Worm (Caenorhabditis elegans) whole organism, dauer: Measurements from ENCODE around the gene nas-27.

ENCODE experiments used
- unc-62 ChIP-seq: sonication (generic microtip); optimal IDR thresholded peaks from 2 replicates; lab custom pipeline; 2017; ENCODE audit warnings: missing biosample characterization, missing genetic modification reagents, missing genetic modification characterization

Gene nas-27

ce11 chrII:1179223-1179622, at the start of gene nas-27:
nas-27 (minus strand) TSS chrII:1179323.
- no peak for TF ChIP-seq unc-62 (GFP tag; lab: Kevin White, UChicago)

DNA sequence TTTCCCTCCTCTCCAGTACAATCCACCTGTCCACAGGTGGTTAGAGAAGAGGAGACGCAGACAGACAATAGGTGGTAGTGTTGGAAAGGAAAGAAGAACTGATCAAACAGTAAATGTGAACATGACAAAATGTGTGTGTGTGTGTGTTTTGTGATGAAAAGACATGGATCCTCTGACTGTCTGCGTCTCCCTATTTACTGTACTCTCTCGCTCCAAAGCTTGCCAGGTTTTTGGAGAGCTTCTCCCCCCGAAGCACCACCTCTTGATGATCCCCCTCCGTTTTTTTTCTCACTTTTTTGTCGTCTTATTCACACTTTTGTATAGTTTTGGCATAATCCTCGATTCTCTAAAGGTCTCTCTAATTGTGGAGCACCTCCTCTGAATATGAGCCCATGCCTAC, 38.1 kb upstream of the nas-27 start:
- TF ChIP-seq unc-62 (GFP tag; lab: Kevin White, UChicago), result no peak

ce11 chrII:1214627-1215026, 35.5 kb upstream of the nas-27 start:
- TF ChIP-seq unc-62 (GFP tag; lab: Kevin White, UChicago), result no peak

- TF ChIP-seq unc-62 (GFP tag; lab: Kevin White, UChicago), result no peak
Measured at ce11 chrII:1203523-1203922, 24.4 kb upstream of the nas-27 start.

DNA sequence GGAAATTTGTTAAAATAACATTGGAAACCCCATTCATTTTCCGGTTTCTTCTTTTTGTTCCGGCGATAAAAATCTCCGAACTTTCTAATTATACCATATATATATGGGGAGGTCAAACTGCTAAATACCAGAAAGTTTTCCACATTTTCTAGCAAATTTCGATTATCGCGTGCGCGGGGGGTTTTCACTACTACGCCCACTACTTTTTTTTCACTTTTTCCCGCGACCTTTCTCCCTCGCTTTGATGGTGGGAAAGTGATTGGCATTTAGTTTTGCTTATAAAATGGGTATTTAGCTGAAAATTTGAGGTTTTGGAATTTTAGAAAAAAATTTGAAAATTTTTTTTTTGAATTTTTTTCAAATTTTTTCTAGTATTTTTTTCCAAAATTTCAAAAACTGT, 20.9 kb upstream of the nas-27 start:
- no peak for TF ChIP-seq unc-62 (GFP tag; lab: Kevin White, UChicago)

- no peak for TF ChIP-seq unc-62 (GFP tag; lab: Kevin White, UChicago)
Measured at ce11 chrII:1197074-1197473, 18.0 kb upstream of the nas-27 start, which contains the start of gene F53A10.2. F53A10.2 (plus strand) TSS chrII:1197374.

DNA sequence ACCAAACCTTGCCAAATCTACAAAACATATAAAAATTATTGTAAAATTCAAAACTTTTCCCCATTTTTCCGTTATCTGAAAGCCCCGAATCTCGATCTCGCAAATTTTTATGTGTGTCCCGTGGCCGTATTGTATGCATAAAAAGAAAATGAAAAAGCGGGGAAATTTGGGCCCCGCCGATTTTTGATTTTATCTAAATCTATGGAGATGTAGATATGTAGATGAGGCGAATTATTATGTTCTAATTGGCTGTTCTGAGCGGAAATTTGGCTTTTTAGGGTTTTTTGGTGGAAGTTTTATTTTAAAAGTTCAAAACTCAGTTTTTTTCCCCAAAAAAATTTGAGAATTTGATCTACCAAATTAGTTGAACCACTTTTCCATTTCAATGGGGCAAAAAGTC, 17.0 kb upstream of the nas-27 start:
- no peak for TF ChIP-seq unc-62 (GFP tag; lab: Kevin White, UChicago)

DNA sequence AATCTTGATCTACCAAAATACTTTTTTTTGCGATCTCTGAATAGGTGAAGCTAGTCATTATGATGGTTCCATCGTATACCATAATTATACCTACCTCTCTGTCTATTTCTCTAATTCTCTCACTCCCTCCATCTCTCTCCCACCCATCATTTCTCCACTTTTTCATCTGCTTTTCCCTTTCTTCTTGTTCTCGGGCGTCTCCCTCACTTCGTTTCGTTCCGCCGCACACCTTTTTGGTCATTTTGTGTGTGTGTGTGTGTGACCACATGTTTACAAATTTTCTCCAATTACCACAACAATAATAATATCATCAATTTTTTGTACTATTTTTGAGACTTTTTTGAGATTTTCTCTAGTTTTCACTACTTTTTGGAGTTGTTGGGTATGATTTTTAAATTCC, 12.7 kb upstream of the nas-27 start:
- TF ChIP-seq unc-62 (GFP tag; lab: Kevin White, UChicago), result no peak

DNA sequence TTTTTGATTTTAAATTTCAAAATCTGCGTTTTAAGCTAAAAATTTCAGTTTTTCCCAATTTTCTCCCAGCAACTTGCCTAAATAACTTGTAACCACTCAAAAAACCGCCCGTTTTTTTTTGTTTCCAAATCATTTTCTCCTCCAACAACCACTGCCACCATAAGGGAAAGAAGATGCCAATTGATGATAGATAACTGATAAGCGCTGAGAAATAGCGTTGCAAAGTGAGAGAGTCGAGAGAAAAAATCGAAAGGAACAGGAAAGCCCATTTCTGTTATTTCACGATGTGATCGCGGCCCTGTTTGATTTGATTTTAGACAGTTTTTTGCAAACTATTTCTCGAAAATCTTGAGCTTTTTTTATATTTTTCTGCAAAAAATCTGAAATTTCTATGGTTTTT, 10.5 kb upstream of the nas-27 start:
- no peak for TF ChIP-seq unc-62 (GFP tag; lab: Kevin White, UChicago)

ce11 chrII:1188137-1188536, 9.0 kb upstream of the nas-27 start:
- TF ChIP-seq unc-62 (GFP tag; lab: Kevin White, UChicago), result no peak

ce11 chrII:1172080-1172575, 7.0 kb downstream of the nas-27 start, which contains the start of gene dlhd-1:
dlhd-1 (minus strand) TSS chrII:1172130.
- no peak for TF ChIP-seq unc-62 (GFP tag; lab: Kevin White, UChicago)

DNA sequence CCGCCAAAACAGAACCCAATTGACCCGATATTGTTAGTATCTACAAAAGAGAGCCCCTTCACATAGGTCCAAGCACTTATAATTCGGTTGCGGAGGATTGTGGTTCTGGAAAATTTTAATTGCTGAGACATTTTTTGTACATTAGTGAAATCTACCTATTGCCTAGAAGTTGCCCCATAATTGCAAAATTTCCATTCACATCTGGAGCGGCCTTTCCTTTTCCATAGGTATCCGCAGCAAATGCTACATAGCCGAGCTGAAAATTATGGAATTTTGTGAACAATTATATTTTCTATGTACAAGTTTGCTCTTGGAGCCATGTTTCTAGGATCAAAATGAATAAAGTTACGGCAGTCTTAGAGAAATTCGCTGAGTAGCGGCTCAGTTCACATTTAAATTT, 8.3 kb downstream of the nas-27 start:
- TF ChIP-seq unc-62 (GFP tag; lab: Kevin White, UChicago), result no peak

DNA sequence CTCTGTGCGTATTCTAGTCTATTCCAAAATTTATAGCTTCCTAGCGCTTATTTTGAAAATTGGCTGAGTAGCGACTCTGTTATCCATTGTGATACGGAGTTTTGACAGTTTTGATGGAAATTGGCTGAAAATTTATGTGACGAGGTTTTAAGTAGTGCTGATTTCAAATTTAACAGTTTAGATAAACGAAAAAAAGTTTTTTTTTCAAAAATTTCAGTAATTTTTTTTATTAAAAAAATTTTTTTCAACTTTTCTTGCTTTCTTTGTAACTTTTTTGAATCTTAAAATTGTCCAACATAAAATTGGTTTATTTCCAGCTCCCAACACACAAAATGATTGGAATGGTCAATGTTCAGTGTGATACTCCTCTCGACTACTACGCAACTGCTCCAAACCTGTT, 15.8 kb downstream of the nas-27 start, which contains the start of gene T23F4.2:
TSS of gene T23F4.2 (plus strand) at position 301 of the 400 bp plus-strand sequence.
- no peak for TF ChIP-seq unc-62 (GFP tag; lab: Kevin White, UChicago)

DNA sequence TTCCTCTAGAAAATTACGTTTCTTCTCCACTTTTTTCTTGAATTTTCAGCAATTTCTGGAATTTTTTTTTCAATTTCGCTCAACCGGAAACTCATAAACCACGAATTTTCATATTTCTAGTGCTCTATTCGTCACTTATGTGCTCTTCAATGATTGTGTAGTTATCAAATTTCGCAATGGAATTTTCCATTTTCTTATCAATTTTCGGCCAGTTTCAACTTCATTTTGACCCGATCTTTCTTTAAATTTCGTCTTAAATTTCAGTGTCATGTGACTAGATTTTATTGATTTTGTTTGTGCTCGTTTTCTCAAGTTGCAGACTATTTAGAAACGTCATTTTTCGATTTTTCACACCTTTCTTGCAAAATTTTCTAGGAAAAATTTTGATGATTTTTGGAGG, 19.4 kb downstream of the nas-27 start:
- no peak for TF ChIP-seq unc-62 (GFP tag; lab: Kevin White, UChicago)

- no peak for TF ChIP-seq unc-62 (GFP tag; lab: Kevin White, UChicago)
Measured at ce11 chrII:1157135-1157534, 22.0 kb downstream of the nas-27 start.

ce11 chrII:1153299-1153698, 25.8 kb downstream of the nas-27 start:
- TF ChIP-seq unc-62 (GFP tag; lab: Kevin White, UChicago), result no peak

- TF ChIP-seq unc-62 (GFP tag; lab: Kevin White, UChicago), result no peak
Measured at ce11 chrII:1152732-1153131, 26.4 kb downstream of the nas-27 start.

- no peak for TF ChIP-seq unc-62 (GFP tag; lab: Kevin White, UChicago)
Measured at ce11 chrII:1151810-1152209, 27.3 kb downstream of the nas-27 start.
